Worm (Caenorhabditis elegans) whole organism, L4/young adult: ENCODE data around the gene F32E10.5.

Experiments used
- W03F9.2 ChIP-seq: fragments of 150-350 bp; optimal IDR thresholded peaks from 2 replicates; lab custom pipeline; 2014; ENCODE audit warnings: missing biosample characterization, missing genetic modification characterization
- dao-5 ChIP-seq: sonication (generic microtip); optimal IDR thresholded peaks from 2 replicates; lab custom pipeline; 2016; ENCODE audit warnings: missing genotype, missing genetic modification characterization, moderate library complexity, missing compliant biosample characterization
- him-1 ChIP-seq: sonication (generic microtip); optimal IDR thresholded peaks from 2 replicates; lab custom pipeline; 2016; ENCODE audit warnings: missing genotype, missing genetic modification reagents, missing genetic modification characterization, missing compliant biosample characterization

ce11 chrIV:7567557-7568010 is 10.6 kb downstream of the F32E10.5 start, which contains the start of gene F32E10.8:
- TF ChIP-seq him-1 (tag; lab: Kevin White, UChicago), result no peak
- TF ChIP-seq dao-5 (tag; lab: Kevin White, UChicago), result no peak
- no peak for TF ChIP-seq W03F9.2 (tag; lab: Kevin White, UChicago)
